Fruit fly (Drosophila melanogaster) whole organism, wandering third instar larva: ENCODE results near the gene Lk.

Source experiments
- Mio ChIP-seq: sonication (Bioruptor generic); optimal IDR thresholded peaks from 2 replicates; lab custom pipeline; 2016; ENCODE audit warnings: missing biosample characterization, missing genetic modification characterization
- dsf ChIP-seq: sonication (Bioruptor generic); optimal IDR thresholded peaks from 2 replicates; lab custom pipeline; 2016; ENCODE audit warnings: missing biosample characterization, missing genetic modification characterization, borderline replicate concordance
- h ChIP-seq: fragments of 200-800 bp; sonication (Bioruptor generic); optimal IDR thresholded peaks from 3 replicates; lab custom pipeline; 2016; ENCODE audit warnings: missing biosample characterization, mild to moderate bottlenecking, missing genetic modification characterization

dm6 chr3L:14515690-14516089 lies 44.9 kb downstream of the Lk start:
- TF ChIP-seq Mio (GFP tag; lab: Kevin White, UChicago) (no peak), h (GFP tag; lab: Kevin White, UChicago) (no peak), dsf (no peak)
